Fruit fly (Drosophila melanogaster) whole organism, pupa: Measurements from ENCODE around the gene Art6.

Source experiments
- CG10348 ChIP-seq: fragments of 200-800 bp; sonication (Bioruptor generic); IDR thresholded peaks from 2 replicates; pipeline ENCODE4 v1.3.6; 2022; ENCODE audit warnings: missing biosample characterization, missing genetic modification characterization
- CG12605 ChIP-seq: fragments of 200-800 bp; sonication (Bioruptor generic); IDR thresholded peaks from 2 replicates; pipeline ENCODE4 v1.3.6; 2022; ENCODE audit warnings: missing biosample characterization, missing genetic modification characterization
- CG13204 ChIP-seq: fragments of 200-800 bp; sonication (Bioruptor generic); optimal IDR thresholded peaks from 2 replicates; lab custom pipeline; 2018; ENCODE audit warnings: missing biosample characterization, mild to moderate bottlenecking, missing genetic modification characterization, moderate library complexity
- CG14655 ChIP-seq: fragments of 200-800 bp; sonication (Bioruptor generic); optimal IDR thresholded peaks from 3 replicates; lab custom pipeline; 2017; ENCODE audit warnings: mild to moderate bottlenecking, missing biosample characterization, missing genetic modification reagents, missing genetic modification characterization
- CG15710 ChIP-seq: fragments of 200-800 bp; sonication (Bioruptor generic); optimal IDR thresholded peaks from 2 replicates; lab custom pipeline; 2018; ENCODE audit warnings: missing biosample characterization, mild to moderate bottlenecking, missing genetic modification characterization, moderate library complexity
- CG17806 ChIP-seq: fragments of 200-800 bp; sonication (Bioruptor generic); optimal IDR thresholded peaks from 2 replicates; lab custom pipeline; 2018; ENCODE audit warnings: missing biosample characterization, mild to moderate bottlenecking, missing genetic modification characterization, moderate library complexity
- CG32121 ChIP-seq: fragments of 200-800 bp; sonication (Bioruptor generic); IDR thresholded peaks from 2 replicates; pipeline ENCODE4 v1.3.6; 2022; ENCODE audit warnings: missing biosample characterization, missing genetic modification characterization
- CG34367 ChIP-seq: fragments of 200-800 bp; sonication (Bioruptor generic); optimal IDR thresholded peaks from 2 replicates; lab custom pipeline; 2018; ENCODE audit warnings: missing biosample characterization, mild to moderate bottlenecking, missing genetic modification characterization
- CG8159 ChIP-seq: fragments of 200-800 bp; sonication (Bioruptor generic); optimal IDR thresholded peaks from 3 replicates; lab custom pipeline; 2018; ENCODE audit warnings: missing biosample characterization, mild to moderate bottlenecking, missing genetic modification characterization, moderate library complexity
- CG8301 ChIP-seq: fragments of 200-800 bp; sonication (Bioruptor generic); optimal IDR thresholded peaks from 2 replicates; lab custom pipeline; 2018; ENCODE audit warnings: missing biosample characterization, mild to moderate bottlenecking, missing genetic modification characterization
- D1 ChIP-seq: fragments of 200-800 bp; sonication (Bioruptor generic); optimal IDR thresholded peaks from 2 replicates; lab custom pipeline; 2018; ENCODE audit warnings: missing biosample characterization, mild to moderate bottlenecking, missing genetic modification characterization, moderate library complexity
- EcR ChIP-seq: fragments of 200-800 bp; sonication (Bioruptor generic); optimal IDR thresholded peaks from 3 replicates; lab custom pipeline; 2019; ENCODE audit warnings: missing biosample characterization, missing genetic modification characterization, mild to moderate bottlenecking, moderate library complexity, missing genetic modification reagents
- Ets98B ChIP-seq: fragments of 200-800 bp; sonication (Bioruptor generic); IDR thresholded peaks from 2 replicates; pipeline ENCODE4 v1.3.6; 2022; ENCODE audit warnings: missing biosample characterization, missing genetic modification characterization
- Pif1A ChIP-seq: fragments of 200-800 bp; sonication (Bioruptor generic); optimal IDR thresholded peaks from 3 replicates; lab custom pipeline; 2016; ENCODE audit warnings: missing biosample characterization, missing genetic modification characterization
- Pif1B ChIP-seq: fragments of 200-800 bp; sonication (Bioruptor generic); optimal IDR thresholded peaks from 3 replicates; lab custom pipeline; 2016; ENCODE audit warnings: missing biosample characterization, missing genetic modification characterization
- fd96Ca ChIP-seq: fragments of 200-800 bp; sonication (Bioruptor generic); IDR thresholded peaks from 3 replicates; pipeline ENCODE4 v1.3.6; 2022; ENCODE audit warnings: missing biosample characterization, missing genetic modification characterization
- gl ChIP-seq: fragments of 200-800 bp; sonication (Bioruptor generic); optimal IDR thresholded peaks from 2 replicates; lab custom pipeline; 2018; ENCODE audit warnings: missing biosample characterization, mild to moderate bottlenecking, missing genetic modification characterization
- rn ChIP-seq: fragments of 200-800 bp; sonication (Bioruptor generic); IDR thresholded peaks from 2 replicates; pipeline ENCODE4 v1.3.6; 2022; ENCODE audit warnings: missing biosample characterization, missing genetic modification characterization

Gene Art6

DNA sequence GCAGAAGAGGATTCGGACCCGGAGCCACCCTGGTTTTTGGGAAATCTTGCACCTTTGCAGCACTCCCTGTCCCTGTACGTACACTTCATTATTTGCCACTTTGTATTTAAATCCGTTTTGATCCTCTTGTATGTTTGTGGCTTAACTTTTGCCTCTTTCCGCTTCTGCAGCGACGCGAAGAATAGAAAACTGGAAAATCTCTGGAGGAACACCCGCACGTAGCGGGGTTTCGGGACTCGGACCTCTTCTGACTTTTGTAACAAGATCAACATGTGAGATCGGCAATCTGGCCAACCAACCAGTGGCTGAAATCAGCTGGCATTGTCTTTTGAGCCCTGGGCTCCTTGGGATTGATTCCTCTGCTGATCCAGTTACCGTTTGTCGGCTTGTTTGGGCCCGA, 50.9 kb downstream of the Art6 start:
- TF ChIP-seq fd96Ca (GFP tag; lab: Robert Waterston, UW) (no peak), CG13204 (GFP tag; lab: Kevin White, UChicago) (no peak), Ets98B (no peak), CG8301 (no peak), gl (no peak), CG17806 (tag; lab: Kevin White, UChicago) (no peak), CG14655 (GFP tag; lab: Kevin White, UChicago) (no peak), CG15710 (tag; lab: Kevin White, UChicago) (no peak), CG12605 (GFP tag; lab: Robert Waterston, UW) (no peak), EcR (GFP tag; lab: Kevin White, UChicago) (no peak), Pif1B (no peak), Pif1A (GFP tag; lab: Kevin White, UChicago) (no peak), CG32121 (GFP tag; lab: Robert Waterston, UW) (no peak), CG8159 (tag; lab: Kevin White, UChicago) (no peak), CG34367 (no peak), D1 (tag; lab: Kevin White, UChicago) (no peak), rn (GFP tag; lab: Robert Waterston, UW) (no peak), CG10348 (GFP tag; lab: Robert Waterston, UW) (no peak)
